4 worm cellular contexts compared by ENCODE assay signal in the genomic region with DNA sequence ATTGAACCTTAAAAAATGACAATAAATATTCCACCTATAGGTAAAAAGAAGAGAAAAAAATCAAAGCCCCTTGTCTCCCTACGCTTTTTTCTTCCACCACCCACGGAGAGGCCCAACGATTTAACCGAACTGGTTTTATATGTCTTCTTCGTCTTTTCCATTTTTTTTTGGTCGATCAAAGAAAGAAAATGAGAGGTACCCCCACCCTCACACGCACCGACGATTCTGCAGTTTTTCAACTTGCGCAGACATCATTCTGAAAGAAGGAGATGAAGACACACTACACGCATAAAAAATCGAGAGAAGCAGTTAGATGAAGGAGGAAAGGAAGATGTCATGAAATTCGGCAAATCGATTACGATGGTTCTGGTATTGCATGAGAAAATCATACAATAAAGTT.
A peak's percentile ranks its signal among the peaks of the same experiment; 100 is the strongest.
TF ChIP-seq lines count a peak whose summit lies in the region.

No protein-coding gene starts in this region.

TF ChIP-seq in whole organism, L1 larva, 84 proteins besides CTCF, POLR2A, EP300 and RAD21 (continues in another document):
- TF ChIP-seq aly-2 (tag; optimal IDR thresholded peaks at IDR 0.05; lab: Kevin White, UChicago): no peak
- TF ChIP-seq nhr-71 (tag; optimal IDR thresholded peaks at IDR 0.05; lab: Kevin White, UChicago): peak; percentile 25
- TF ChIP-seq ceh-88 (GFP tag; IDR thresholded peaks at IDR 0.05; lab: Robert Waterston, UW): no peak
- TF ChIP-seq lin-35 (GFP tag; optimal IDR thresholded peaks at IDR 0.05; lab: Kevin White, UChicago): peak in 1 of 2 experiments; percentile 20
- no peak for TF ChIP-seq nhr-76 (tag; optimal IDR thresholded peaks at IDR 0.05; lab: Kevin White, UChicago)
- TF ChIP-seq C34B4.2 (tag; optimal IDR thresholded peaks at IDR 0.05; lab: Kevin White, UChicago): no peak
- TF ChIP-seq lin-15B (tag; optimal IDR thresholded peaks at IDR 0.05; lab: Kevin White, UChicago): no peak
- TF ChIP-seq nhr-85 (tag; lab: Kevin White, UChicago): peak; percentile 86
- TF ChIP-seq skn-1 (tag; optimal IDR thresholded peaks at IDR 0.05; lab: Kevin White, UChicago): no peak
- peak; percentile 57 for TF ChIP-seq snu-23 (GFP tag; optimal IDR thresholded peaks at IDR 0.05; lab: Kevin White, UChicago)
- TF ChIP-seq ztf-4 (tag; optimal IDR thresholded peaks at IDR 0.05; lab: Kevin White, UChicago): no peak
- TF ChIP-seq nhr-90 (tag; optimal IDR thresholded peaks at IDR 0.05; lab: Kevin White, UChicago; ENCODE audit: poor library complexity): peak; percentile 25
- TF ChIP-seq elt-3 (tag; optimal IDR thresholded peaks at IDR 0.05; lab: Kevin White, UChicago): peak in 2 of 6 experiments; percentile 8 to 67
- TF ChIP-seq unc-98 (GFP tag; IDR thresholded peaks at IDR 0.05; lab: Robert Waterston, UW): no peak
- TF ChIP-seq hpl-2 (GFP tag; optimal IDR thresholded peaks at IDR 0.05; lab: Kevin White, UChicago): no peak
- no peak for TF ChIP-seq unc-62 (GFP tag; optimal IDR thresholded peaks at IDR 0.05; lab: Kevin White, UChicago)
- peak in 1 of 2 experiments; percentile 21 for TF ChIP-seq lsy-2 (tag; optimal IDR thresholded peaks at IDR 0.05; lab: Kevin White, UChicago)
- 0 out of 2 replicates have a peak, but pooled peaks have one; percentile 11 for TF ChIP-seq nhr-19 (GFP tag; conservative IDR thresholded peaks at IDR 0.05; lab: Robert Waterston, UW)
- TF ChIP-seq mep-1 (tag; optimal IDR thresholded peaks at IDR 0.05; lab: Kevin White, UChicago): peak; percentile 41
- TF ChIP-seq blmp-1 (tag; optimal IDR thresholded peaks at IDR 0.05; lab: Kevin White, UChicago): peak; percentile 75
- TF ChIP-seq fkh-4 (tag; optimal IDR thresholded peaks at IDR 0.05; lab: Kevin White, UChicago; ENCODE audit: borderline replicate concordance): no peak

TF ChIP-seq in whole organism, L2 larva, 48 proteins besides CTCF, POLR2A, EP300 and RAD21:
- TF ChIP-seq zag-1 (tag; optimal IDR thresholded peaks at IDR 0.05; lab: Kevin White, UChicago) (no peak), nhr-25 (tag; optimal IDR thresholded peaks at IDR 0.05; lab: Kevin White, UChicago) (peak; percentile 94), blmp-1 (tag; optimal IDR thresholded peaks at IDR 0.05; lab: Kevin White, UChicago; ENCODE audit: insufficient read depth) (peak; percentile 10), nhr-6 (tag; optimal IDR thresholded peaks at IDR 0.05; lab: Kevin White, UChicago) (peak; percentile 10)

TF ChIP-seq in whole organism, L3 larva, 47 proteins besides CTCF, POLR2A, EP300 and RAD21:
- TF ChIP-seq mdl-1 (tag; optimal IDR thresholded peaks at IDR 0.05; lab: Kevin White, UChicago) (no peak), nfya-1 (tag; optimal IDR thresholded peaks at IDR 0.05; lab: Kevin White, UChicago; ENCODE audit: insufficient read depth) (peak; percentile 1), nhr-25 (tag; optimal IDR thresholded peaks at IDR 0.05; lab: Kevin White, UChicago) (peak; percentile 94)

TF ChIP-seq in whole organism, L4 larva, 104 proteins besides CTCF, POLR2A, EP300 and RAD21:
- no peak for TF ChIP-seq tag-97 (GFP tag; IDR thresholded peaks at IDR 0.05; lab: Robert Waterston, UW)
- TF ChIP-seq mep-1 (tag; optimal IDR thresholded peaks at IDR 0.05; lab: Kevin White, UChicago): peak; percentile 12
- peak in 1 of 2 experiments; percentile 81 for TF ChIP-seq unc-62 (GFP tag; optimal IDR thresholded peaks at IDR 0.05 in 1 of 2; lab: Kevin White, UChicago)
- no peak for TF ChIP-seq unc-62 (tag; optimal IDR thresholded peaks at IDR 0.05; lab: Kevin White, UChicago)
- TF ChIP-seq zip-2 (tag; optimal IDR thresholded peaks at IDR 0.05; lab: Kevin White, UChicago): no peak
- TF ChIP-seq hif-1 (tag; optimal IDR thresholded peaks at IDR 0.05; lab: Kevin White, UChicago): no peak
- peak; percentile 80 for TF ChIP-seq nhr-25 (tag; optimal IDR thresholded peaks at IDR 0.05; lab: Kevin White, UChicago; ENCODE audit: borderline replicate concordance, insufficient read depth)
- no peak for TF ChIP-seq snpc-4 (tag; optimal IDR thresholded peaks at IDR 0.05; lab: Kevin White, UChicago)
- TF ChIP-seq zip-11 (GFP tag; IDR thresholded peaks at IDR 0.05; lab: Robert Waterston, UW): no peak
- peak; percentile 33 for TF ChIP-seq nhr-28 (tag; optimal IDR thresholded peaks at IDR 0.05; lab: Kevin White, UChicago)
